Worm (Caenorhabditis elegans) whole organism, L1 larva: Measurements from ENCODE around the gene C32H11.3.

Source experiments
- aly-2 ChIP-seq: fragments of 150-350 bp; optimal IDR thresholded peaks from 2 replicates; lab custom pipeline; 2014; ENCODE audit warnings: missing biosample characterization, missing genetic modification characterization
- ets-5 ChIP-seq: fragments of 200-800 bp; sonication (Bioruptor generic); IDR thresholded peaks from 2 replicates; pipeline ENCODE4 v1.3.6; 2022; ENCODE audit warnings: missing genetic modification characterization, missing compliant biosample characterization
- lsy-2 ChIP-seq, 2 experiments: fragments of 150-350 bp; optimal IDR thresholded peaks; 2 replicates each; lab custom pipeline; 2014; ENCODE audit warnings: missing biosample characterization in 2 of 2, missing genetic modification characterization in 2 of 2
- nhr-12 ChIP-seq: sonication (generic microtip); optimal IDR thresholded peaks from 2 replicates; lab custom pipeline; 2017; ENCODE audit warnings: missing biosample characterization, missing genetic modification characterization
- skn-1 ChIP-seq: fragments of 150-350 bp; optimal IDR thresholded peaks from 2 replicates; lab custom pipeline; 2014; ENCODE audit warnings: missing biosample characterization, missing genetic modification characterization
- snpc-4 ChIP-seq: fragments of 150-350 bp; optimal IDR thresholded peaks from 2 replicates; lab custom pipeline; 2014; ENCODE audit warnings: missing biosample characterization, missing genetic modification characterization
- swsn-7 ChIP-seq: sonication (generic microtip); optimal IDR thresholded peaks from 2 replicates; lab custom pipeline; 2016; ENCODE audit warnings: missing genetic modification characterization, missing compliant biosample characterization
- ztf-4 ChIP-seq: fragments of 150-350 bp; optimal IDR thresholded peaks from 2 replicates; lab custom pipeline; 2014; ENCODE audit warnings: missing biosample characterization, missing genetic modification characterization

ce11 chrIV:12962564-12962963 is 44.2 kb downstream of the C32H11.3 start, which contains the start of gene F55G11.8:
- no peak for TF ChIP-seq nhr-12 (tag; lab: Kevin White, UChicago)
- TF ChIP-seq lsy-2 (tag; optimal IDR thresholded peaks at IDR 0.05; lab: Kevin White, UChicago) = no peak
- TF ChIP-seq swsn-7 (tag; lab: Kevin White, UChicago) = no peak
- TF ChIP-seq snpc-4 (tag; lab: Kevin White, UChicago) = no peak
- TF ChIP-seq ztf-4 = no peak
- no peak for TF ChIP-seq aly-2
- TF ChIP-seq skn-1 (tag; lab: Kevin White, UChicago) = no peak
- no peak for TF ChIP-seq ets-5 (GFP tag; lab: Robert Waterston, UW)
